Worm (Caenorhabditis elegans) whole organism, mixed stage, embryonic: ENCODE data around the gene arrd-16.

ENCODE experiments used
- bed-3 ChIP-seq: fragments of 200-800 bp; sonication (Bioruptor generic); optimal IDR thresholded peaks from 3 replicates; lab custom pipeline; 2018; ENCODE audit warnings: mild to moderate bottlenecking, missing genetic modification characterization, moderate library complexity, missing compliant biosample characterization
- blmp-1 ChIP-seq: fragments of 150-350 bp; optimal IDR thresholded peaks from 2 replicates; lab custom pipeline; 2014; ENCODE audit warnings: missing biosample characterization, missing genetic modification characterization
- ceh-43 ChIP-seq: fragments of 200-800 bp; sonication (Bioruptor generic); optimal IDR thresholded peaks from 2 replicates; lab custom pipeline; 2018; ENCODE audit warnings: mild to moderate bottlenecking, missing genetic modification characterization, moderate library complexity, missing compliant biosample characterization
- ceh-83 ChIP-seq: fragments of 200-800 bp; sonication (Bioruptor generic); optimal IDR thresholded peaks from 2 replicates; lab custom pipeline; 2018; ENCODE audit warnings: mild to moderate bottlenecking, missing genetic modification characterization, missing compliant biosample characterization
- ces-1 ChIP-seq: fragments of 150-350 bp; optimal IDR thresholded peaks from 2 replicates; lab custom pipeline; 2014; ENCODE audit warnings: missing biosample characterization, missing genetic modification reagents, missing genetic modification characterization
- cnd-1 ChIP-seq: fragments of 200-800 bp; sonication (Bioruptor generic); optimal IDR thresholded peaks from 2 replicates; lab custom pipeline; 2018; ENCODE audit warnings: mild to moderate bottlenecking, missing genetic modification characterization, missing compliant biosample characterization
- elt-1 ChIP-seq: sonication (generic microtip); optimal IDR thresholded peaks from 2 replicates; lab custom pipeline; 2017; ENCODE audit warnings: missing genetic modification characterization, mild to moderate bottlenecking, missing compliant biosample characterization, antibody characterized with exemption, moderate library complexity, borderline replicate concordance; ENCODE audit not compliant: insufficient read depth
- elt-3 ChIP-seq: fragments of 150-350 bp; optimal IDR thresholded peaks from 2 replicates; lab custom pipeline; 2014; ENCODE audit warnings: missing biosample characterization, missing genetic modification characterization
- flh-1 ChIP-seq: fragments of 200-800 bp; sonication (Bioruptor generic); optimal IDR thresholded peaks from 2 replicates; lab custom pipeline; 2018; ENCODE audit warnings: mild to moderate bottlenecking, missing genetic modification characterization, moderate library complexity, missing compliant biosample characterization
- ham-2 ChIP-seq: fragments of 200-800 bp; sonication (Bioruptor generic); optimal IDR thresholded peaks from 2 replicates; lab custom pipeline; 2018; ENCODE audit warnings: mild to moderate bottlenecking, missing genetic modification characterization, missing compliant biosample characterization
- hlh-1 ChIP-seq: fragments of 150-350 bp; optimal IDR thresholded peaks from 2 replicates; lab custom pipeline; 2014; ENCODE audit warnings: missing biosample characterization, missing genetic modification reagents, missing genetic modification characterization
- lin-13 ChIP-seq: fragments of 150-350 bp; optimal IDR thresholded peaks from 2 replicates; lab custom pipeline; 2014; ENCODE audit warnings: missing biosample characterization, missing genetic modification characterization
- lin-32 ChIP-seq: fragments of 200-800 bp; sonication (Bioruptor generic); optimal IDR thresholded peaks from 2 replicates; lab custom pipeline; 2018; ENCODE audit warnings: mild to moderate bottlenecking, missing genetic modification characterization, missing compliant biosample characterization
- lsy-2 ChIP-seq: fragments of 150-350 bp; optimal IDR thresholded peaks from 2 replicates; lab custom pipeline; 2014; ENCODE audit warnings: missing biosample characterization, missing genetic modification characterization
- mab-5 ChIP-seq: fragments of 150-350 bp; optimal IDR thresholded peaks from 2 replicates; lab custom pipeline; 2014; ENCODE audit warnings: missing biosample characterization, missing genetic modification characterization
- mep-1 ChIP-seq: fragments of 150-350 bp; optimal IDR thresholded peaks from 2 replicates; lab custom pipeline; 2017; ENCODE audit warnings: missing biosample characterization, missing genetic modification reagents, missing genetic modification characterization, inconsistent platforms
- mls-2 ChIP-seq: sonication (generic microtip); optimal IDR thresholded peaks from 2 replicates; lab custom pipeline; 2016; ENCODE audit warnings: mild to moderate bottlenecking, missing genetic modification characterization, moderate library complexity, missing compliant biosample characterization
- nhr-12 ChIP-seq: fragments of 150-350 bp; optimal IDR thresholded peaks from 2 replicates; lab custom pipeline; 2014; ENCODE audit warnings: missing biosample characterization, missing genetic modification characterization
- nhr-2 ChIP-seq: fragments of 150-350 bp; optimal IDR thresholded peaks from 2 replicates; lab custom pipeline; 2014; ENCODE audit warnings: missing biosample characterization, missing genetic modification characterization
- nhr-237 ChIP-seq: fragments of 150-350 bp; optimal IDR thresholded peaks from 2 replicates; lab custom pipeline; 2014; ENCODE audit warnings: missing biosample characterization, missing genetic modification characterization
- nhr-76 ChIP-seq: sonication (generic microtip); optimal IDR thresholded peaks from 2 replicates; lab custom pipeline; 2017; ENCODE audit warnings: missing biosample characterization, missing genetic modification characterization
- pha-4 ChIP-seq: fragments of 150-350 bp; optimal IDR thresholded peaks from 2 replicates; lab custom pipeline; 2018; ENCODE audit warnings: missing biosample characterization, missing genetic modification reagents, missing genetic modification characterization
- sem-2 ChIP-seq: fragments of 200-800 bp; sonication (Bioruptor generic); optimal IDR thresholded peaks from 2 replicates; lab custom pipeline; 2018; ENCODE audit warnings: mild to moderate bottlenecking, missing genetic modification characterization, missing compliant biosample characterization
- sptf-1 ChIP-seq: sonication (generic microtip); optimal IDR thresholded peaks from 2 replicates; lab custom pipeline; 2017; ENCODE audit warnings: mild to moderate bottlenecking, missing genetic modification characterization, moderate library complexity, missing compliant biosample characterization
- tbx-8 ChIP-seq: fragments of 200-800 bp; sonication (Bioruptor generic); optimal IDR thresholded peaks from 2 replicates; lab custom pipeline; 2018; ENCODE audit warnings: mild to moderate bottlenecking, missing genetic modification characterization, moderate library complexity, missing compliant biosample characterization
- unc-120 ChIP-seq: sonication (generic microtip); optimal IDR thresholded peaks from 2 replicates; lab custom pipeline; 2017; ENCODE audit warnings: missing genetic modification characterization, missing compliant biosample characterization; ENCODE audit not compliant: poor library complexity, severe bottlenecking
- unc-39 ChIP-seq: fragments of 150-350 bp; optimal IDR thresholded peaks from 2 replicates; lab custom pipeline; 2014; ENCODE audit warnings: missing biosample characterization, missing genetic modification characterization
- zip-8 ChIP-seq: fragments of 150-350 bp; optimal IDR thresholded peaks from 2 replicates; lab custom pipeline; 2014; ENCODE audit warnings: missing biosample characterization, missing genetic modification characterization
- ztf-11 ChIP-seq: fragments of 150-350 bp; optimal IDR thresholded peaks from 2 replicates; lab custom pipeline; 2014; ENCODE audit warnings: missing biosample characterization, missing genetic modification characterization

Gene arrd-16

ce11 chrIII:12484432-12484831 is at the start of gene arrd-16:
Gene arrd-16 (plus strand): TSS chrIII:12484732.
- no peak for TF ChIP-seq sptf-1 (tag; lab: Kevin White, UChicago)
- TF ChIP-seq, all 35 proteins: peak for 0

- TF ChIP-seq zip-8 (no peak), tbx-8 (GFP tag; lab: Kevin White, UChicago) (no peak), mep-1 (tag; lab: Kevin White, UChicago) (no peak), mls-2 (no peak)
Observed at ce11 chrIII:12436215-12436614, 48.3 kb upstream of the arrd-16 start, which contains the start of gene fbxa-218. Gene fbxa-218 (plus strand): TSS chrIII:12436515.

DNA sequence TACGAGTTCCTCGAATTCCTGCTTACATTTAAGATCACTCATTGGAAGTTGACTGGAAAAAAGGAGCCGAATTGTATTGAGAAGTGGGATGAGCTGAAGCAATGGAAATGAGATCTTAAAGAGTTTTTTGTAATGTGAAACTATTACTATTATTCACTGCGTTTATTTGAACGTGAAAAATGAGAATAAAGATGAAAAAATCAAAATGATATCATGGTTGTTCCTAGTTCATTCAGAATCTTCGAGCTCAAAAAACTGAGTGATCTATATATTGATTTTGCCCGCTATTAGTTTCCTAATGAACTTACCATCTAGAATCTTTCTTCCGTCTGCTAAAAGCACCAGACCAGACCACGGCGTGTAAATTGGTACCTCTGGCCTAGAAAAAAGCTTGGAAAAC is 47.5 kb upstream of the arrd-16 start:
- no peak for TF ChIP-seq ztf-11 (tag; lab: Kevin White, UChicago)
- TF ChIP-seq sptf-1 (tag; lab: Kevin White, UChicago) = no peak
- TF ChIP-seq mls-2 = no peak
- TF ChIP-seq ham-2 (GFP tag; lab: Kevin White, UChicago) = no peak
- no peak for TF ChIP-seq bed-3 (GFP tag; lab: Kevin White, UChicago)
- TF ChIP-seq cnd-1 (tag; lab: Kevin White, UChicago) = no peak
- TF ChIP-seq elt-1 (tag; lab: Kevin White, UChicago) = no peak
- TF ChIP-seq lin-13 (tag; lab: Kevin White, UChicago) = no peak
- TF ChIP-seq lsy-2 (tag; lab: Kevin White, UChicago) = no peak
- no peak for TF ChIP-seq hlh-1 (tag; lab: Kevin White, UChicago)
- TF ChIP-seq mep-1 (tag; lab: Kevin White, UChicago) = no peak
- no peak for TF ChIP-seq nhr-12 (tag; lab: Kevin White, UChicago)
- TF ChIP-seq unc-120 (tag; lab: Kevin White, UChicago) = no peak
- no peak for TF ChIP-seq sem-2 (GFP tag; lab: Kevin White, UChicago)
- no peak for TF ChIP-seq mab-5
- TF ChIP-seq tbx-8 (GFP tag; lab: Kevin White, UChicago) = no peak
- no peak for TF ChIP-seq elt-3 (tag; lab: Kevin White, UChicago)
- TF ChIP-seq unc-39 (tag; lab: Kevin White, UChicago) = no peak
- no peak for TF ChIP-seq nhr-237 (tag; lab: Kevin White, UChicago)

- TF ChIP-seq hlh-1 (tag; lab: Kevin White, UChicago) (no peak), lsy-2 (tag; lab: Kevin White, UChicago) (no peak), unc-39 (tag; lab: Kevin White, UChicago) (no peak), sptf-1 (tag; lab: Kevin White, UChicago) (no peak), sem-2 (GFP tag; lab: Kevin White, UChicago) (no peak), ztf-11 (tag; lab: Kevin White, UChicago) (no peak), ceh-43 (GFP tag; lab: Kevin White, UChicago) (no peak), zip-8 (no peak), lin-32 (no peak), nhr-2 (tag; lab: Kevin White, UChicago) (no peak), blmp-1 (tag; lab: Kevin White, UChicago) (no peak)
Observed at ce11 chrIII:12439056-12439455, 45.5 kb upstream of the arrd-16 start.

ce11 chrIII:12443880-12444279 is 40.7 kb upstream of the arrd-16 start:
- TF ChIP-seq nhr-76 (tag; lab: Kevin White, UChicago) (no peak), blmp-1 (tag; lab: Kevin White, UChicago) (no peak), ces-1 (no peak), mls-2 (no peak), flh-1 (no peak), hlh-1 (tag; lab: Kevin White, UChicago) (no peak), pha-4 (tag; lab: Kevin White, UChicago) (no peak), cnd-1 (tag; lab: Kevin White, UChicago) (no peak), nhr-2 (tag; lab: Kevin White, UChicago) (no peak), ceh-83 (GFP tag; lab: Kevin White, UChicago) (no peak), nhr-237 (tag; lab: Kevin White, UChicago) (no peak), elt-1 (tag; lab: Kevin White, UChicago) (no peak), ham-2 (GFP tag; lab: Kevin White, UChicago) (no peak), mab-5 (no peak)

- TF ChIP-seq cnd-1 (tag; lab: Kevin White, UChicago) (no peak), nhr-2 (tag; lab: Kevin White, UChicago) (no peak), unc-39 (tag; lab: Kevin White, UChicago) (no peak), zip-8 (no peak), ceh-83 (GFP tag; lab: Kevin White, UChicago) (no peak), ces-1 (no peak), bed-3 (GFP tag; lab: Kevin White, UChicago) (no peak), nhr-237 (tag; lab: Kevin White, UChicago) (no peak)
- TF ChIP-seq, all 35 proteins: peak for 0
Observed at ce11 chrIII:12445223-12445622, 39.3 kb upstream of the arrd-16 start.
